Worm (Caenorhabditis elegans) whole organism, mixed stage, embryonic: ENCODE results near the gene R09A8.1.
A peak's percentile ranks its signal among the peaks of the same experiment; 100 is the strongest.

Source experiments
- bed-3 ChIP-seq: fragments of 200-800 bp; sonication (Bioruptor generic); optimal IDR thresholded peaks from 3 replicates; lab custom pipeline; 2018; ENCODE audit warnings: mild to moderate bottlenecking, missing genetic modification characterization, moderate library complexity, missing compliant biosample characterization
- ham-2 ChIP-seq: fragments of 200-800 bp; sonication (Bioruptor generic); optimal IDR thresholded peaks from 2 replicates; lab custom pipeline; 2018; ENCODE audit warnings: mild to moderate bottlenecking, missing genetic modification characterization, missing compliant biosample characterization
- lsy-2 ChIP-seq: fragments of 150-350 bp; optimal IDR thresholded peaks from 2 replicates; lab custom pipeline; 2014; ENCODE audit warnings: missing biosample characterization, missing genetic modification characterization
- nhr-76 ChIP-seq: sonication (generic microtip); optimal IDR thresholded peaks from 2 replicates; lab custom pipeline; 2017; ENCODE audit warnings: missing biosample characterization, missing genetic modification characterization
- pha-4 ChIP-seq: fragments of 150-350 bp; optimal IDR thresholded peaks from 2 replicates; lab custom pipeline; 2018; ENCODE audit warnings: missing biosample characterization, missing genetic modification reagents, missing genetic modification characterization
- zip-8 ChIP-seq: fragments of 150-350 bp; optimal IDR thresholded peaks from 2 replicates; lab custom pipeline; 2014; ENCODE audit warnings: missing biosample characterization, missing genetic modification characterization
- ztf-11 ChIP-seq: fragments of 150-350 bp; optimal IDR thresholded peaks from 2 replicates; lab custom pipeline; 2014; ENCODE audit warnings: missing biosample characterization, missing genetic modification characterization

DNA sequence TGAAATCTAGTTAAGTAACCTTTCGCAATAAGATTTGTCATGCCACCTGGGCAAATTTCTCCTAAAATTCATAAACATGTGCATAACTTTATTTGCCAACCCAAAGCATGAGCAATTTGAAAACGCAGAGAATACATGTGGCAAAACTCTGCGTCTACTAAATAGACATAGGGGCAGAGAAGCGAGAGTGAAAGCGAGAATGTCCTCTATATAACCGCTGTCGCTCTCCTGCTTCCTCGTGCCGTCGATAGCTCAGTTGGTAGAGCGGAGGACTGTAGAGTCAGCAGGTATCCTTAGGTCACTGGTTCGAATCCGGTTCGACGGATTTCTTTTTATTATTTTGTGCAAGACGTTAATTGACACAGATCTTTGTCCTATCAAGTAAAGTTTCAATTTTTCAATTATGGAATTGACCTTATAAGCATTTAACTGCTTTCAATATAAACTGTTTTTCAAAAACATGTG lies 51.5 kb downstream of the R09A8.1 start:
- peak; percentile 93 for TF ChIP-seq ham-2 (GFP tag; lab: Kevin White, UChicago)
- no peak for TF ChIP-seq nhr-76 (tag; lab: Kevin White, UChicago)
- TF ChIP-seq lsy-2 (tag; lab: Kevin White, UChicago): peak; percentile 1
- peak; percentile 88 for TF ChIP-seq bed-3 (GFP tag; lab: Kevin White, UChicago)
- TF ChIP-seq ztf-11: peak; percentile 69
- no peak for TF ChIP-seq zip-8 (tag; lab: Kevin White, UChicago)
- TF ChIP-seq pha-4 (tag; lab: Kevin White, UChicago): peak; percentile 71
